5 fruit fly cellular contexts compared by ENCODE assay signal in genomic region chr3L:6220187-6220586, dm6.
A peak's percentile ranks its signal among the peaks of the same experiment; 100 is the strongest.
TF ChIP-seq lines count a peak whose summit lies in the region.

Gene CG33946, plus strand, starts transcription at chr3L:6220578.

- TF ChIP-seq CTCF in whole organism, embryonic (GFP tag; optimal IDR thresholded peaks at IDR 0.05; lab: Kevin White, UChicago) = no peak

TF ChIP-seq in whole organism, adult, 20 proteins besides CTCF, POLR2A, EP300 and RAD21 (continues in another document):
- no peak for TF ChIP-seq pad (GFP tag; optimal IDR thresholded peaks at IDR 0.05; lab: Kevin White, UChicago)
- TF ChIP-seq toe (GFP tag; optimal IDR thresholded peaks at IDR 0.05; lab: Kevin White, UChicago) = no peak
- TF ChIP-seq cnc (optimal IDR thresholded peaks at IDR 0.05; lab: Kevin White, UChicago) = no peak
- no peak for TF ChIP-seq CG7101 (tag; optimal IDR thresholded peaks at IDR 0.05; lab: Kevin White, UChicago)
- TF ChIP-seq CG12768 (GFP tag; optimal IDR thresholded peaks at IDR 0.05; lab: Kevin White, UChicago) = no peak
- TF ChIP-seq CG1620 (GFP tag; optimal IDR thresholded peaks at IDR 0.05; lab: Kevin White, UChicago) = peak; percentile 0
- no peak for TF ChIP-seq CG5204 (GFP tag; optimal IDR thresholded peaks at IDR 0.05; lab: Kevin White, UChicago)
- TF ChIP-seq CG11617 (GFP tag; optimal IDR thresholded peaks at IDR 0.05; lab: Kevin White, UChicago) = no peak
- no peak for TF ChIP-seq ovo (GFP tag; optimal IDR thresholded peaks at IDR 0.05; lab: Kevin White, UChicago)
- peak; percentile 87 for TF ChIP-seq tj (GFP tag; optimal IDR thresholded peaks at IDR 0.05; lab: Kevin White, UChicago)
- no peak for TF ChIP-seq Mnt (GFP tag; optimal IDR thresholded peaks at IDR 0.05; lab: Kevin White, UChicago)
- TF ChIP-seq CG14711 (tag; optimal IDR thresholded peaks at IDR 0.05; lab: Kevin White, UChicago) = no peak
- no peak for TF ChIP-seq CG7045 (GFP tag; optimal IDR thresholded peaks at IDR 0.05; lab: Kevin White, UChicago)
- no peak for TF ChIP-seq kay (GFP tag; lab: Kevin White, UChicago; ENCODE audit: borderline replicate concordance)
- TF ChIP-seq bab1 (GFP tag; optimal IDR thresholded peaks at IDR 0.05; lab: Kevin White, UChicago) = peak; percentile 5
- no peak for TF ChIP-seq CG33017 (tag; optimal IDR thresholded peaks at IDR 0.05; lab: Kevin White, UChicago)
- TF ChIP-seq Clk (GFP tag; optimal IDR thresholded peaks at IDR 0.05; lab: Kevin White, UChicago) = no peak
- no peak for TF ChIP-seq cic (GFP tag; optimal IDR thresholded peaks at IDR 0.05; lab: Kevin White, UChicago)
- TF ChIP-seq Hr96 (GFP tag; optimal IDR thresholded peaks at IDR 0.05; lab: Kevin White, UChicago) = no peak

TF ChIP-seq in whole organism, embryonic, 481 proteins besides CTCF, POLR2A, EP300 and RAD21 (continues in another document):
- TF ChIP-seq Kr (GFP tag; optimal IDR thresholded peaks at IDR 0.05; lab: Kevin White, UChicago) = no peak
- TF ChIP-seq Adf1 (GFP tag; IDR thresholded peaks at IDR 0.05; lab: Robert Waterston, UW) = peak; percentile 16
- no peak for TF ChIP-seq run (tag; optimal IDR thresholded peaks at IDR 0.05; lab: Kevin White, UChicago)
- peak; percentile 57; the same call in 1 of the 3 replicates for TF ChIP-seq Optix (GFP tag; IDR thresholded peaks at IDR 0.05; lab: Robert Waterston, UW)
- no peak for TF ChIP-seq ewg (GFP tag; optimal IDR thresholded peaks at IDR 0.05; lab: Kevin White, UChicago)
- no peak for TF ChIP-seq CG10565 (GFP tag; optimal IDR thresholded peaks at IDR 0.05; lab: Kevin White, UChicago)
- TF ChIP-seq crp (GFP tag; optimal IDR thresholded peaks at IDR 0.05; lab: Kevin White, UChicago) = no peak
- TF ChIP-seq CG17186 (GFP tag; optimal IDR thresholded peaks at IDR 0.05; lab: Kevin White, UChicago) = no peak
- TF ChIP-seq CG4707 (GFP tag; optimal IDR thresholded peaks at IDR 0.05; lab: Kevin White, UChicago) = no peak
- no peak for TF ChIP-seq CG4360 (GFP tag; IDR thresholded peaks at IDR 0.05; lab: Robert Waterston, UW)
- no peak for TF ChIP-seq Bdp1 (GFP tag; optimal IDR thresholded peaks at IDR 0.05; lab: Kevin White, UChicago)
- TF ChIP-seq dpn (GFP tag; optimal IDR thresholded peaks at IDR 0.05; lab: Kevin White, UChicago) = peak in 1 of 2 experiments; percentile 40
- no peak for TF ChIP-seq HHEX (GFP tag; optimal IDR thresholded peaks at IDR 0.05; lab: Kevin White, UChicago)
- TF ChIP-seq CG15601 (tag; optimal IDR thresholded peaks at IDR 0.05; lab: Kevin White, UChicago) = no peak
- TF ChIP-seq CG3995 (GFP tag; optimal IDR thresholded peaks at IDR 0.05; lab: Kevin White, UChicago) = no peak
- no peak for TF ChIP-seq CG18011 (GFP tag; optimal IDR thresholded peaks at IDR 0.05; lab: Kevin White, UChicago)
- no peak for TF ChIP-seq pb (GFP tag; optimal IDR thresholded peaks at IDR 0.05; lab: Kevin White, UChicago)
- TF ChIP-seq ato (GFP tag; IDR thresholded peaks at IDR 0.05; lab: Robert Waterston, UW; ENCODE audit: partially characterized antibody) = no peak
- no peak for TF ChIP-seq CG42726 (GFP tag; IDR thresholded peaks at IDR 0.05; lab: Robert Waterston, UW; ENCODE audit: partially characterized antibody)

TF ChIP-seq in whole organism, prepupa, 60 proteins besides CTCF, POLR2A, EP300 and RAD21 (continues in another document):
- TF ChIP-seq CG1621 (tag; optimal IDR thresholded peaks at IDR 0.05; lab: Kevin White, UChicago) (no peak), Sox14 (GFP tag; optimal IDR thresholded peaks at IDR 0.05; lab: Kevin White, UChicago) (peak; percentile 70), CG9139 (GFP tag; optimal IDR thresholded peaks at IDR 0.05; lab: Kevin White, UChicago) (no peak), CG6808 (GFP tag; optimal IDR thresholded peaks at IDR 0.05; lab: Kevin White, UChicago) (no peak), Ets96B (tag; optimal IDR thresholded peaks at IDR 0.05; lab: Kevin White, UChicago) (peak; percentile 10), Met (GFP tag; optimal IDR thresholded peaks at IDR 0.05; lab: Kevin White, UChicago) (peak; percentile 70), Eip75B (GFP tag; optimal IDR thresholded peaks at IDR 0.05; lab: Kevin White, UChicago) (peak; percentile 39), fd85E (GFP tag; optimal IDR thresholded peaks at IDR 0.05; lab: Kevin White, UChicago) (no peak), fd59A (GFP tag; optimal IDR thresholded peaks at IDR 0.05; lab: Kevin White, UChicago) (no peak), Gug (GFP tag; IDR thresholded peaks at IDR 0.05; lab: Robert Waterston, UW) (peak; percentile 59), svp (GFP tag; lab: Kevin White, UChicago) (peak; percentile 87), CG31627 (GFP tag; optimal IDR thresholded peaks at IDR 0.05; lab: Kevin White, UChicago) (peak; percentile 86), CG10631 (GFP tag; optimal IDR thresholded peaks at IDR 0.05; lab: Kevin White, UChicago) (peak; percentile 49), Blimp-1 (GFP tag; optimal IDR thresholded peaks at IDR 0.05; lab: Kevin White, UChicago) (peak; percentile 44), Sox15 (GFP tag; optimal IDR thresholded peaks at IDR 0.05; lab: Kevin White, UChicago) (peak; percentile 57), vri (GFP tag; optimal IDR thresholded peaks at IDR 0.05; lab: Kevin White, UChicago) (peak; percentile 35), lz (GFP tag; optimal IDR thresholded peaks at IDR 0.05; lab: Kevin White, UChicago) (peak; percentile 58), Lpt (GFP tag; optimal IDR thresholded peaks at IDR 0.05; lab: Kevin White, UChicago) (peak; percentile 41), CG32006 (GFP tag; optimal IDR thresholded peaks at IDR 0.05; lab: Kevin White, UChicago) (peak; percentile 74), cyc (GFP tag; optimal IDR thresholded peaks at IDR 0.05; lab: Kevin White, UChicago) (peak; percentile 82)

TF ChIP-seq in whole organism, pupa, 21 proteins besides CTCF, POLR2A, EP300 and RAD21:
- TF ChIP-seq CG4496 (GFP tag; IDR thresholded peaks at IDR 0.05; lab: Robert Waterston, UW) (peak; percentile 86), CG14655 (GFP tag; optimal IDR thresholded peaks at IDR 0.05; lab: Kevin White, UChicago) (peak; percentile 70), CG15710 (tag; optimal IDR thresholded peaks at IDR 0.05; lab: Kevin White, UChicago) (no peak), Snoo (tag; optimal IDR thresholded peaks at IDR 0.05; lab: Kevin White, UChicago) (peak; percentile 66), D1 (tag; optimal IDR thresholded peaks at IDR 0.05; lab: Kevin White, UChicago) (no peak), Pif1B (GFP tag; optimal IDR thresholded peaks at IDR 0.05; lab: Kevin White, UChicago) (no peak), CG17806 (tag; optimal IDR thresholded peaks at IDR 0.05; lab: Kevin White, UChicago) (peak; percentile 35), CG32121 (GFP tag; IDR thresholded peaks at IDR 0.05; lab: Robert Waterston, UW) (peak; percentile 76), EcR (GFP tag; optimal IDR thresholded peaks at IDR 0.05; lab: Kevin White, UChicago) (no peak), CG10348 (GFP tag; IDR thresholded peaks at IDR 0.05; lab: Robert Waterston, UW) (peak; percentile 57; the same call in 1 of the 2 replicates), CG34367 (tag; optimal IDR thresholded peaks at IDR 0.05; lab: Kevin White, UChicago) (no peak), CG9948 (tag; optimal IDR thresholded peaks at IDR 0.05; lab: Kevin White, UChicago) (peak; percentile 41), gl (tag; optimal IDR thresholded peaks at IDR 0.05; lab: Kevin White, UChicago) (no peak), Pif1A (GFP tag; optimal IDR thresholded peaks at IDR 0.05; lab: Kevin White, UChicago) (no peak), CG12605 (GFP tag; IDR thresholded peaks at IDR 0.05; lab: Robert Waterston, UW) (peak; percentile 50), Ets98B (GFP tag; IDR thresholded peaks at IDR 0.05; lab: Robert Waterston, UW) (peak; percentile 55), CG8301 (tag; optimal IDR thresholded peaks at IDR 0.05; lab: Kevin White, UChicago) (peak; percentile 63), rn (GFP tag; IDR thresholded peaks at IDR 0.05; lab: Robert Waterston, UW) (peak; percentile 54), CG8159 (tag; optimal IDR thresholded peaks at IDR 0.05; lab: Kevin White, UChicago) (no peak), CG13204 (GFP tag; optimal IDR thresholded peaks at IDR 0.05; lab: Kevin White, UChicago) (no peak), fd96Ca (GFP tag; IDR thresholded peaks at IDR 0.05; lab: Robert Waterston, UW) (peak; percentile 86)

TF ChIP-seq in whole organism, wandering third instar larva, 38 proteins besides CTCF, POLR2A, EP300 and RAD21:
- peak; percentile 35 for TF ChIP-seq dmrt93B (GFP tag; optimal IDR thresholded peaks at IDR 0.05; lab: Kevin White, UChicago)
- TF ChIP-seq fru (GFP tag; optimal IDR thresholded peaks at IDR 0.05; lab: Kevin White, UChicago) = peak; percentile 36
- peak in 1 of 2 experiments; percentile 54 for TF ChIP-seq foxo (GFP tag; optimal IDR thresholded peaks at IDR 0.05; lab: Kevin White, UChicago)
- TF ChIP-seq Vsx2 (GFP tag; optimal IDR thresholded peaks at IDR 0.05; lab: Kevin White, UChicago; ENCODE audit: partially characterized antibody) = no peak
- TF ChIP-seq rgr (GFP tag; optimal IDR thresholded peaks at IDR 0.05; lab: Kevin White, UChicago) = peak; percentile 63
- TF ChIP-seq h (GFP tag; optimal IDR thresholded peaks at IDR 0.05; lab: Kevin White, UChicago) = peak; percentile 61
- TF ChIP-seq sv (GFP tag; optimal IDR thresholded peaks at IDR 0.05; lab: Kevin White, UChicago) = no peak
- TF ChIP-seq br (GFP tag; optimal IDR thresholded peaks at IDR 0.05; lab: Kevin White, UChicago) = peak; percentile 23
- TF ChIP-seq OdsH (GFP tag; optimal IDR thresholded peaks at IDR 0.05; lab: Kevin White, UChicago) = peak; percentile 17
- peak; percentile 47 for TF ChIP-seq psq (GFP tag; optimal IDR thresholded peaks at IDR 0.05; lab: Kevin White, UChicago)
- TF ChIP-seq HLH106 (tag; optimal IDR thresholded peaks at IDR 0.05; lab: Kevin White, UChicago) = peak; percentile 30
- TF ChIP-seq Sp1 (GFP tag; optimal IDR thresholded peaks at IDR 0.05; lab: Kevin White, UChicago) = peak; percentile 2
- TF ChIP-seq woc (GFP tag; optimal IDR thresholded peaks at IDR 0.05; lab: Kevin White, UChicago) = no peak
- peak; percentile 63 for TF ChIP-seq ey (GFP tag; optimal IDR thresholded peaks at IDR 0.05; lab: Kevin White, UChicago)
